Fruit fly (Drosophila melanogaster) whole organism, wandering third instar larva: ENCODE results near the gene Chsy.

Source experiments
- CG32264 ChIP-seq: fragments of 200-800 bp; sonication (Bioruptor generic); optimal IDR thresholded peaks from 2 replicates; lab custom pipeline; 2016; ENCODE audit warnings: missing biosample characterization, missing genetic modification characterization
- CG9705 ChIP-seq: fragments of 200-800 bp; sonication (Bioruptor generic); optimal IDR thresholded peaks from 2 replicates; lab custom pipeline; 2018; ENCODE audit warnings: missing biosample characterization, mild to moderate bottlenecking, missing genetic modification characterization
- Hnf4 ChIP-seq: fragments of 200-800 bp; sonication (Bioruptor generic); optimal IDR thresholded peaks from 2 replicates; lab custom pipeline; 2016; ENCODE audit warnings: missing biosample characterization, mild to moderate bottlenecking, missing genetic modification characterization
- Sp1 ChIP-seq: fragments of 200-800 bp; sonication (Bioruptor generic); optimal IDR thresholded peaks from 3 replicates; lab custom pipeline; 2019; ENCODE audit warnings: missing biosample characterization, mild to moderate bottlenecking, missing genetic modification characterization, moderate library complexity
- br ChIP-seq: fragments of 200-800 bp; sonication (Bioruptor generic); optimal IDR thresholded peaks from 2 replicates; lab custom pipeline; 2016; ENCODE audit warnings: missing biosample characterization, missing genetic modification characterization
- dmrt93B ChIP-seq: fragments of 200-800 bp; sonication (Bioruptor generic); optimal IDR thresholded peaks from 2 replicates; lab custom pipeline; 2018; ENCODE audit warnings: missing biosample characterization, mild to moderate bottlenecking, missing genetic modification characterization
- ey ChIP-seq: fragments of 200-800 bp; sonication (Bioruptor generic); optimal IDR thresholded peaks from 2 replicates; lab custom pipeline; 2016; ENCODE audit warnings: missing biosample characterization, missing genetic modification characterization
- pan ChIP-seq: fragments of >200 bp; optimal IDR thresholded peaks from 2 replicates; lab custom pipeline; 2017
- psq ChIP-seq: fragments of 200-800 bp; sonication (Bioruptor generic); optimal IDR thresholded peaks from 3 replicates; lab custom pipeline; 2017; ENCODE audit warnings: missing biosample characterization, mild to moderate bottlenecking, missing genetic modification characterization, moderate library complexity

dm6 chrX:15574384-15574783 is 18.9 kb downstream of the Chsy start, which contains the start of gene CG9213:
- TF ChIP-seq pan (lab: Kevin White, UChicago): no peak
- TF ChIP-seq Hnf4 (GFP tag; lab: Kevin White, UChicago): no peak
- no peak for TF ChIP-seq Sp1
- no peak for TF ChIP-seq br
- no peak for TF ChIP-seq CG9705 (GFP tag; lab: Kevin White, UChicago)
- TF ChIP-seq ey (GFP tag; lab: Kevin White, UChicago): no peak
- no peak for TF ChIP-seq CG32264 (GFP tag; lab: Kevin White, UChicago)
- no peak for TF ChIP-seq psq (GFP tag; lab: Kevin White, UChicago)
- TF ChIP-seq dmrt93B: no peak
